Worm (Caenorhabditis elegans): Measurements from ENCODE around the gene sqv-7.

DNA sequence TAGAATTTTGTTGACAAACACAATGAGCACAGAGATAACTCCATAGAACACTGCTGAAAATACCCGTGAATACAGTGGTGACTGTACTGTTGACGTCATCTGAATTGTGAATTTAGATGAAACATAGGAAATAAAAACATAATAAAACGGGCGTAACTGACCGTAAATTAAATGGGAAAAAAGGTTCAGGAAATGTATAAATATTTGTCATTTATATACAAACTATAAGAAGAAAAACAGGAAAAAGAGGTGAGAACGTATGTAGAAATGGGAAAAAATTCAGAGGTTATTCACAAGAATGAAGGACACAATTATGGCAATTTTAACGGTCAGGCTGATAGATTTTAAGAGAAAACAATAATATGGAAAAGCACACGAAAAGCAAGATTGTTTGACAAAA, at the start of gene sqv-7:
- TF ChIP-seq rbr-2 (tag; optimal IDR thresholded peaks at IDR 0.05) (no peak), fos-1 (tag; optimal IDR thresholded peaks at IDR 0.05) (no peak), daf-12 (tag; optimal IDR thresholded peaks at IDR 0.05) (no peak), nhr-6 (tag; optimal IDR thresholded peaks at IDR 0.05) (no peak), F44E2.7 (GFP tag; IDR thresholded peaks at IDR 0.05) (no peak), nhr-237 (tag; optimal IDR thresholded peaks at IDR 0.05) (no peak), nhr-76 (tag; optimal IDR thresholded peaks at IDR 0.05) (no peak), ztf-11 (tag; optimal IDR thresholded peaks at IDR 0.05) (no peak), madf-9 (GFP tag; conservative IDR thresholded peaks at IDR 0.05) (no peak), ama-1 (optimal IDR thresholded peaks at IDR 0.05) (no peak), nhr-25 (tag; optimal IDR thresholded peaks at IDR 0.05; ENCODE audit: borderline replicate concordance, insufficient read depth) (no peak), ceh-82 (tag; optimal IDR thresholded peaks at IDR 0.05) (no peak), skn-1 (tag; optimal IDR thresholded peaks at IDR 0.05) (no peak), nhr-28 (tag; optimal IDR thresholded peaks at IDR 0.05) (no peak)

Measured in whole organism, L4 larva.